Fruit fly (Drosophila melanogaster) Kc167 (cell line): ENCODE results near the gene CG34256.

Experiments
- Myc ChIP-seq: fragments of >200 bp; optimal IDR thresholded peaks from 2 replicates; lab custom pipeline; 2017; ENCODE audit warnings: missing external identifiers
- Sin3A ChIP-seq: fragments of >200 bp; optimal IDR thresholded peaks from 2 replicates; lab custom pipeline; 2018; ENCODE audit warnings: missing external identifiers
- h ChIP-seq: fragments of >200 bp; optimal IDR thresholded peaks from 3 replicates; lab custom pipeline; 2018; ENCODE audit warnings: missing external identifiers
- insv ChIP-seq: fragments of >200 bp; optimal IDR thresholded peaks from 3 replicates; lab custom pipeline; 2018; ENCODE audit warnings: missing external identifiers
- psq ChIP-seq: fragments of >200 bp; optimal IDR thresholded peaks from 2 replicates; lab custom pipeline; 2017; ENCODE audit warnings: missing external identifiers
- ttk ChIP-seq: sonication (Bioruptor generic); optimal IDR thresholded peaks from 2 replicates; lab custom pipeline; 2017; ENCODE audit warnings: missing external identifiers

The CG34256 gene

DNA sequence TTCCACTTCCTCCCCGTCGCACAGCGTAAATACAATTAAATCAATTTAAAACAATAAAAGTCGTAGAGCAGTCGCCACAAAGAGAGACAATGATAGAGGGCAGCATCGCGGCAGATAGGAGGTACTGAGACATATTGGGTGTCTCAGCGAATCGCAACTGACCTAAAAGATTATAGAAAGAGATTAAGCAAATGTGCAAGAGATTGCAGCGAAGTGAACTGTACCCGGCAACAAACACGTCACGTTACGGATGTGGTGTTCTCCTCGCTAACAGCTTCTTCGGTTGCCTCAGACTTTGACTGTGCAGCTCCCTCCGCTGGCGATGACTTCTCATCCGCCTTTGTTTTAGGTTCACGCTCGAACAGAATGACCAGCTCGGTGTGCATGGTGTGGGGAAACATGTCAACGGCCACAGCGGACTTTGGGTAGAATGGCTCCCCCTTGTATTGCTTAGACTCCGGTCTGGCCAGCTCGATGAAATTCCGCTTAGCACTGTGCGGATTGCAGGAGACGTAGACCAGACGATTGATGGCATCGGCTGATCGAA is 8.7 kb upstream of the CG34256 start:
- TF ChIP-seq insv (lab: Kevin White, UChicago) = no peak
- TF ChIP-seq Sin3A (lab: Kevin White, UChicago) = no peak
- no peak for TF ChIP-seq psq (lab: Kevin White, UChicago)
- no peak for TF ChIP-seq Myc (lab: Kevin White, UChicago)
- TF ChIP-seq ttk (lab: Kevin White, UChicago) = no peak
- no peak for TF ChIP-seq h (lab: Kevin White, UChicago)

DNA sequence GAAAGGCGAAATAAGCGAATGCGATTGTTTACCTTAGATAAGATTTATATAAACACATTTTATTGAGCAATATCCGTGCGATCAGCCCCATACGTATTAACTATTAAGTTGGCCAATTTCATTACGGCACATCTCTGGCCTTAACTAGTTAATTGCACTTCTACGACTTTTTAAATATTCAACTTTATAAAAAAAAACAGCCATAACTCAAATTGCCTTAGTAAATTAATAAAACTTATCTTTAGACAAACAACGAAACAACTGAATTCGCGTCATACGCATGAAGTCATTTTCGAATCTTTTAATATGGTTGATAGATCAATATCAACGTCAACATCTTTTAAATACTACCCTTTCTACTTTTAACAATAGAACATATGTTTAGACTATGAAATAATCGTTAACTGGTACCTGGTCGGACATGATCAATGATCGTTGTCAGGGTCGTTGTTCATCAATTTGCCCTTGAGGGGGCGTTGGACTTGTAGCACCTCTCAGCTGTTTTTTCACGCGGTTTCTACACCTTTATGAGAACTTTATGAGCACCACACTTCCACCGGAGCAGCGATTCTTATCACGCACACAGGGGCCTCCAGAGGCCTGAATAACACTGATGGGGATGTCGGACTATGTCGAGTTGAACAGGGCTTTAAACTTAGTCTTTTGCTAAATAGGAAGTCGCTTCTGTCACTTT is 8.1 kb upstream of the CG34256 start, which contains the start of gene CG18135:
TSS of gene CG18135 (minus strand) at position 694 of the 694 bp plus-strand sequence.
- TF ChIP-seq Myc (lab: Kevin White, UChicago) (no peak), ttk (lab: Kevin White, UChicago) (no peak), Sin3A (lab: Kevin White, UChicago) (no peak), h (lab: Kevin White, UChicago) (no peak), psq (lab: Kevin White, UChicago) (no peak), insv (lab: Kevin White, UChicago) (no peak)

DNA sequence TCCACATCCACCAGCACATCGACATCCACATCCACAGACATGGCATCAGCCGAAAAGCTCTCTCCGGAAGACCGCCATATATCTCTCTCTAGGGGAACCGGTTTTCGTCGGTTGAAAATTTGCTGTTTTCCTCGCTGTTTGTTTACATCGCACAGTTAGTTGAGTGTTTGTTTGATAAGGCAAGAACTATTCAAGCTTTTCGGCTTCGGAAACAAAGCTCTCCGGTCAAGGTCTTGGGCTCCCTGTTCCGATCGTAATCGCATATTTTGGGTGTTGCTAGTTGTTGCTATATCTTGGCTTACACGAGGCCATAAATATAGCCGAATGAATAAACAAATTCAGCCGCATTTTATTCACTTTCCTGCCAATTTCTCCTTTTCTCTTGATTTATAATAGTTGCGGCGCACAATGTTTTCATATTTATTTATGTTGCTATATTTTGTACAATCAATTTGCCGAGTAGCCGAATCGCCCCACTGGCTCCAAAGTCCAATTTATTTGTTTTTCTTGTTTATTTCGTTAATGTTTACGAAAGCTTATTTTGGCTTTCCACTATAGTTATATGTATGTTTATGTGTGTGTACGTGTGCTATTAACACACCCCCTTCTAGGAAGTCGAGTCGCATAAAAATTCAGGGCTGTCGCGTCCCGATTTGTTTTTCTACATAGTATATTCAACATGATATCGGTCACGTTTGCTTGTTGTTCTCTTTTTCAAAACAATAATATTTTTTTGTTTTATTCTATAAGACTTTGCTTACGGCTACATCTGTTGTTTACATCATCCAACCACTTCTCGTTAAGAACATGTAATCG is 7.4 kb upstream of the CG34256 start:
- TF ChIP-seq insv (lab: Kevin White, UChicago) (no peak), ttk (lab: Kevin White, UChicago) (no peak)

DNA sequence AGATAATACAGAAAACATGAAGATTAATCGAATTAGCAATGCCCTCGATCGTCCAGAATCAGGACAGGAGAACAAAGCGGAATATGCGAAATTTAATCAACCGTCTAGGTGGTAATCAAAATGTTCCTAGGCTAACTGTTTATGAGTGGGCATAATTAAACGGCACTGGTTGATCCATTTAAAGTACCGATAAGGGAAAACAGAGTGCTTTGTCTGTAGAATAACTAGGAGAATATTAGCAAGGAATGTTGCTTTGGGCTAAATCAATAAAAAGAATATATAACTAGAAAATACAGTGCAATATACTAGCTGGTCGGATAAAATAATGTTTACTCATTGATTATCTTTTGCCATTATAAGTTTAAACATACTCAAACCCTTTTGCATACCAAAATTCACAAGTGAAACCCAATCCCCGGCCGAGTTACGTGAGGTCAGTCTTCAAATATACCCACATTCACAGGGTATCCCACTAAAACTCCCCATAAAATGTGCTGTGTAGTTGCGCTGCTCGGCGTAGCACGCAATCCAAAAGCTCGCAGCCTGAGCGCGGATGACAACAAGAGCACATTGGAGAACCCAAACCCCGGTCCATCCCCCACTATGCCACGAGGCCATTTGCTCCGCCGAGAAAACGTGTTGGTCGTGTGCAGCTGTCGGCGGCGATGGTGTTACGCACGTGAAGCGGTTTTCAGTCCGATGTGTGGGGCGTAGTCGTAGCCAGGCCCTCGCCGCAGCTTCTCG is 6.6 kb upstream of the CG34256 start:
- TF ChIP-seq insv (lab: Kevin White, UChicago) (no peak), h (lab: Kevin White, UChicago) (no peak), psq (lab: Kevin White, UChicago) (no peak), Sin3A (lab: Kevin White, UChicago) (no peak)

DNA sequence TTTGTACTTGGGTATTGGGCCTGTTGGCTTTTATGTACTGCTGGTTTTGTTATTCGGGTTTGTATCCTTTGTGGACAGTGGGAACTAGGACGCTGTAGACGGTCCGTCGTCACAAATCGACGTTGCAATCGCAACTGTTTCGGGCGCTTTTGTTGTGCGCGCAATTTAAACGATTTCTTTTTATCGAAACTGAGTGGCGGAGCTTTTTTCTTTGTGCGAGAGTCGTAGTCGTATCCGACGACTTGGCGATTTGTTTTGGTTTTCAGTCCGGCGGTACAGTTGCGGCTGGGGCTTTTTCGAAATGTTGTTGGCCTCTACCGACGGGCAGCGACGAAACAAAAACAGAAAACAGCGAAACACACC is 6.0 kb upstream of the CG34256 start:
- no peak for TF ChIP-seq insv (lab: Kevin White, UChicago)
- no peak for TF ChIP-seq Myc (lab: Kevin White, UChicago)
- TF ChIP-seq psq (lab: Kevin White, UChicago) = no peak
- no peak for TF ChIP-seq ttk (lab: Kevin White, UChicago)
- no peak for TF ChIP-seq Sin3A (lab: Kevin White, UChicago)
- no peak for TF ChIP-seq h (lab: Kevin White, UChicago)

DNA sequence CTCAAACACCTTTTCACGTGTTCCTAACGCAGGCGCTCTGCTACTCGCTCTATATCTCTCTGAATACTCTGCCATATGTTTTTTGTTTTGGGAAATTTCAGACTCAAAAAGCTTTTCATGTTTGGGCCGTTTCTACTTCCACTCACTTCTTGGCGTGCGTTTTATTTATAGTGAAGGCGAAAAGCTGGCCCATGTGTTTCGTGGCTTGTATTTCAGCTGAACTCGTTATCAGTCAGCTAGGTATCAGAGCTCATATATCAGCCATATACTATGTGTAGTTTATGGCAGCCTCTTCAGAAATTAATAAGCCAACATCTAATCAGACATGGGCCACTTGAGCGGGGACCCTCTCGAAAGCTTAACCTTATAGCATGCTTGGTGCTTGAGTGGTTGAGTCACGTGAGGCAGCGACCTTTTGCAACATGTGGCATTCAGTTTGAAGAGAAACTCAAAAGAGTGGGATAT is 4.9 kb upstream of the CG34256 start:
- TF ChIP-seq Myc (lab: Kevin White, UChicago) (no peak), Sin3A (lab: Kevin White, UChicago) (no peak), h (lab: Kevin White, UChicago) (no peak)

DNA sequence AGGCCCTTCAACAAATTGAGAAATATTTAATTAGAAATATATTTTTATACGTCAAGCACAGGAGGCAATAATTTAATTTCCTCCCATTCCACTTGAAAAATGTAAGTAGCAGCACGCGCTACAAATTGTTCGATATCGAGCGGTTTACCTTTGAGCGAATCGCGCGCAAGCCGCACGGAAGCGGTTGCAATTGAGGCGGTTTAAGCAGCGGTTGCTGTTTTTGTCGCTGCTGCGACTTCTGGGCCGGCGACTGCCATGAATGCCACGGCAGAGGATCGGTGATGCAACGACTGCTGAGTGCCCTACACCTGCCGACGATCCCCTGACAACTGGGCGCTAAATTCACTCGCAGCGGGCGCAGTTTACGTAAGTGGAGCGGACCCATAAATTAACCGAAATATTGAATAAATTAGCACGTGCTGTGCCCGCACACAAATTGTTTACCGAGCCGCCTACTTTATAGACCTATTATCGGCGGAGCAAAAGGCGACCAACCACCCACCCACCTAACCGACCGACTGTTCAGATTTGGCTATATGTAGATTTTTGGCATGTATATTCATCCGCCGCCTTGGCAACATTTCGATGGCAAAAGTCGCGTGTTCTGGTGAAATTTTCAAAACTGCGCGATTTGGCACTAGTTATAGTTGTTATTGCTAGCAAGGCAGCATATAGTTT is 4.1 kb upstream of the CG34256 start:
- no peak for TF ChIP-seq insv (lab: Kevin White, UChicago)
- no peak for TF ChIP-seq Sin3A (lab: Kevin White, UChicago)
- TF ChIP-seq ttk (lab: Kevin White, UChicago) = no peak
- no peak for TF ChIP-seq Myc (lab: Kevin White, UChicago)
- no peak for TF ChIP-seq h (lab: Kevin White, UChicago)
- TF ChIP-seq psq (lab: Kevin White, UChicago) = no peak

DNA sequence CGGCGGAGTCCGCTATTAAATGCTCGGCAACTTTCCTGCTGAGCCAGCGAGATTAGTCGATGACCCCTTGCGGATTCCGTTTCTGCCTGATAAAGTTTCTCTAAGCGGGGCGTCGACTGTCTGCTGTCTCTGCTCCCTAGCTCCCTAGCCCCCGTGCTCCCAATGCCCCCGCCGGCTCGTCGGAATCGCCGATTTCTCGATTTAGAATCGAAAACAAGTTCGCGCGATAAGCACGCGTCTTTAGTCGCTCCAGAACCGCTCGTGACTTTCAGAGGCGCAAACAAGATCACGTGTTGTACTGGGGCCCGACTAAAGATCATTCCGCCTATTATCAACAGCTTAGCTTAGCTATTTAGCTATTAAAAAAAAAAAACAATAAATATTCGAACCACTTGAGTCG is 3.2 kb upstream of the CG34256 start:
- TF ChIP-seq insv (lab: Kevin White, UChicago) = no peak
- no peak for TF ChIP-seq h (lab: Kevin White, UChicago)
- no peak for TF ChIP-seq psq (lab: Kevin White, UChicago)
- no peak for TF ChIP-seq ttk (lab: Kevin White, UChicago)
- TF ChIP-seq Sin3A (lab: Kevin White, UChicago) = no peak
- TF ChIP-seq Myc (lab: Kevin White, UChicago) = no peak

DNA sequence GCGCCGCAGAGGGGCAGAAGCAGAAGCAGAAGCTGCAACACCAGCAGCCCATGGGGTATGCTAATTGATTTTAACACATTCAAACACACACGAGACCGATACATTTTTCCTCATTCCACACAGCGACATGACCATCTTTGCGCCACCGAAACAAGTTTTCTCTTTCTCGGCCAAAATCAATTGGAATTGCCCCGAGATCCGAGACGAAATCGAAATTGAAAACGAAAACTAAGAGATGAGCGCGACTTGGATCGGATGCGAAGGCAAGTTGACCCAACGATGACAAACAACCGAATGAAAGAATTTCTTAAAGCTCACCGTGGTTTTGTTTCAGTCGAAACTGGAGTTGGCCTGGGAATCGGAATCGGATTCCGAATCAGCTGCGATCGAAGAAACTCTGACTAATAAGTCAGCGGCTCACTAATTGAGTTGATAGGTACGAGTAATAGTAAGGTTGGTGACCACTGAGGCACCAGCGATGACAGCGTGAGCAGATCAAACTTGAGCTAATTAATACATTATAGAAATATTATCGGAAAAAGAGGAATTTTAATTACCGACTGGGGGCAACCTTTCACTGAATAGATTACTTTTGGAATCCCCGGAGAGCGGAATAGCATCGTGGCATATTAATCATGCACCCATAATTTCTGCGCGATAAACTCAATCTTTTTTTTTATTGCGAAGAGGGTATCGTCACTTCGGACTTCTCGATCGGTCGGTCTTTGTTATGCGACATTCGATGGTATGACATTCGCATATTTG is 1.4 kb downstream of the CG34256 start, which contains the start of gene CG11619:
TSS of gene CG11619 (minus strand) at position 269 of the 765 bp plus-strand sequence.
- TF ChIP-seq psq (lab: Kevin White, UChicago) (no peak), h (lab: Kevin White, UChicago) (no peak), ttk (lab: Kevin White, UChicago) (no peak), Myc (lab: Kevin White, UChicago) (no peak), insv (lab: Kevin White, UChicago) (no peak), Sin3A (lab: Kevin White, UChicago) (no peak)

DNA sequence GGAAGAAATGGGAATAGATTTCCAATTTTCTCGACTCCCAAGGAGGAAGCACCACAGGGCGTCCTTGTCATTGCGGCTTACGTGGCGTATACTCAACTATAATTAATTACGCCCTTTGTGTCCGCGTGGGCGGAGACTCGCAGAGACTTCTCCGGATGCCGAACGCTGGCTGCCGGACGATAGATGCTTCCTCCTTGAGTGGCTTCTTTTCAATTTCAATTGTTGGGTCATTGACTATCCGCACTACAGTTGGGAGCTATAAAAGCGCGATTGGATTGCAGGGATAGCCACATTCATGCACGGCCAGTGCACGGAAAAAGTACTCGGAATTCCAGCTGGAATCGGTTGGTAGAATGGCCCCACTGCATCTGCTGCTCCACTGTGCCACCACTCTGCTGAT is 5.0 kb downstream of the CG34256 start, which contains the start of gene CG14075:
TSS of gene CG14075 (plus strand) at position 301 of the 400 bp plus-strand sequence.
- TF ChIP-seq Myc (lab: Kevin White, UChicago) (no peak), ttk (lab: Kevin White, UChicago) (no peak), insv (lab: Kevin White, UChicago) (no peak), h (lab: Kevin White, UChicago) (no peak), Sin3A (lab: Kevin White, UChicago) (no peak), psq (lab: Kevin White, UChicago) (no peak)
